Fruit fly (Drosophila melanogaster) whole organism, pupa: ENCODE data around the gene Prx2.

Experiments used
- CG10348 ChIP-seq: fragments of 200-800 bp; sonication (Bioruptor generic); IDR thresholded peaks from 2 replicates; pipeline ENCODE4 v1.3.6; 2022; ENCODE audit warnings: missing biosample characterization, missing genetic modification characterization
- CG14655 ChIP-seq: fragments of 200-800 bp; sonication (Bioruptor generic); optimal IDR thresholded peaks from 3 replicates; lab custom pipeline; 2017; ENCODE audit warnings: mild to moderate bottlenecking, missing biosample characterization, missing genetic modification reagents, missing genetic modification characterization
- CG8159 ChIP-seq: fragments of 200-800 bp; sonication (Bioruptor generic); optimal IDR thresholded peaks from 3 replicates; lab custom pipeline; 2018; ENCODE audit warnings: missing biosample characterization, mild to moderate bottlenecking, missing genetic modification characterization, moderate library complexity
- EcR ChIP-seq: fragments of 200-800 bp; sonication (Bioruptor generic); optimal IDR thresholded peaks from 3 replicates; lab custom pipeline; 2019; ENCODE audit warnings: missing biosample characterization, missing genetic modification characterization, mild to moderate bottlenecking, moderate library complexity, missing genetic modification reagents
- Pif1B ChIP-seq: fragments of 200-800 bp; sonication (Bioruptor generic); optimal IDR thresholded peaks from 3 replicates; lab custom pipeline; 2016; ENCODE audit warnings: missing biosample characterization, missing genetic modification characterization
- fd96Ca ChIP-seq: fragments of 200-800 bp; sonication (Bioruptor generic); IDR thresholded peaks from 3 replicates; pipeline ENCODE4 v1.3.6; 2022; ENCODE audit warnings: missing biosample characterization, missing genetic modification characterization
- gl ChIP-seq: fragments of 200-800 bp; sonication (Bioruptor generic); optimal IDR thresholded peaks from 2 replicates; lab custom pipeline; 2018; ENCODE audit warnings: missing biosample characterization, mild to moderate bottlenecking, missing genetic modification characterization

DNA sequence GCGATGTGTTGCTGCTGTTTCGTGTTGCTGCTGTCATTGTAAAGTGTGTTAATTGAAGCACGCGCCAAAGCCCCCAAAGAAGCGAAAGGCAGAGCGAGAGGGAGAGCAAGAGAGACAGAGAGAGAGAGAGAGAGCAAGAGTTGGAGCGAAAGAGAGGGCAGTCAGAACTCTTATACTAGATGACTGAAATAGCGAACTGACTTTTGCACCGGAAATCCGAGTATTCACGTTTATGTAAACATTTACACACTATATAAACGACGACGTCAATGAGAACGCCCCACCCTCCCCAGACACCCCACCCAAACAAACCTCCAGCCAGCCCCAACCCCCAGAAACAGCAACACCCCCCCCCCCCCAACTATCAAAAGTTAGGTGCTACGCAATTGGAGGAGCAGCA, 7.2 kb upstream of the Prx2 start:
- TF ChIP-seq CG10348 (GFP tag; lab: Robert Waterston, UW) = no peak
- no peak for TF ChIP-seq fd96Ca
- TF ChIP-seq CG8159 (tag; lab: Kevin White, UChicago) = no peak
- TF ChIP-seq CG14655 (GFP tag; lab: Kevin White, UChicago) = no peak
- TF ChIP-seq Pif1B (GFP tag; lab: Kevin White, UChicago) = no peak
- TF ChIP-seq gl = no peak
- TF ChIP-seq EcR (GFP tag; lab: Kevin White, UChicago) = no peak
